Worm (Caenorhabditis elegans) whole organism, young adult: ENCODE data around the gene fbxa-38.

Source experiments
- B0019.2 ChIP-seq: fragments of 200-800 bp; sonication (Bioruptor generic); conservative IDR thresholded peaks from 2 replicates; pipeline ENCODE4 v1.3.6; 2022; ENCODE audit warnings: missing genetic modification reagents, missing genetic modification characterization, missing compliant biosample characterization
- B0035.1 ChIP-seq: sonication (generic microtip); optimal IDR thresholded peaks from 2 replicates; lab custom pipeline; 2016; ENCODE audit warnings: missing genetic modification characterization, mild to moderate bottlenecking, missing compliant biosample characterization, missing genotype, missing genetic modification reagents
- B0336.3 ChIP-seq: fragments of 200-800 bp; sonication (Bioruptor generic); IDR thresholded peaks from 2 replicates; pipeline ENCODE4 v1.3.6; 2022; ENCODE audit warnings: missing genetic modification characterization, missing compliant biosample characterization
- D2030.7 ChIP-seq: fragments of 200-800 bp; sonication (Bioruptor generic); IDR thresholded peaks from 2 replicates; pipeline ENCODE4 v1.3.6; 2022; ENCODE audit warnings: missing genetic modification reagents, missing genetic modification characterization, missing compliant biosample characterization
- T07F8.4 ChIP-seq: sonication (generic microtip); optimal IDR thresholded peaks from 2 replicates; lab custom pipeline; 2016; ENCODE audit warnings: mild to moderate bottlenecking, missing genetic modification characterization, moderate library complexity, missing compliant biosample characterization
- Y53G8AR.9 ChIP-seq: fragments of 200-800 bp; sonication (Bioruptor generic); conservative IDR thresholded peaks from 2 replicates; pipeline ENCODE4 v1.3.6; 2022; ENCODE audit warnings: missing genetic modification reagents, missing genetic modification characterization, missing compliant biosample characterization
- ZK185.1 ChIP-seq: sonication (generic microtip); optimal IDR thresholded peaks from 2 replicates; lab custom pipeline; 2016; ENCODE audit warnings: mild to moderate bottlenecking, missing genetic modification characterization, missing compliant biosample characterization; ENCODE audit not compliant: poor library complexity, severe bottlenecking
- aptf-2 ChIP-seq: fragments of 200-800 bp; sonication (Bioruptor generic); conservative IDR thresholded peaks from 2 replicates; pipeline ENCODE4 v1.3.6; 2022; ENCODE audit warnings: missing genetic modification reagents, missing genetic modification characterization, missing compliant biosample characterization
- attf-6 ChIP-seq: fragments of 200-800 bp; sonication (Bioruptor generic); IDR thresholded peaks from 2 replicates; pipeline ENCODE4 v1.3.6; 2022; ENCODE audit warnings: missing genetic modification reagents, missing genetic modification characterization, missing compliant biosample characterization
- bed-2 ChIP-seq: fragments of 200-800 bp; sonication (Bioruptor generic); IDR thresholded peaks from 2 replicates; pipeline ENCODE4 v1.3.6; 2022; ENCODE audit warnings: missing genetic modification reagents, missing genetic modification characterization, missing compliant biosample characterization
- cebp-2 ChIP-seq: fragments of 200-800 bp; sonication (Bioruptor generic); IDR thresholded peaks from 2 replicates; pipeline ENCODE4 v1.3.6; 2022; ENCODE audit warnings: missing genetic modification characterization, missing compliant biosample characterization
- ceh-27 ChIP-seq: fragments of 200-800 bp; sonication (Bioruptor generic); optimal IDR thresholded peaks from 2 replicates; lab custom pipeline; 2018; ENCODE audit warnings: mild to moderate bottlenecking, missing genetic modification characterization, moderate library complexity, missing compliant biosample characterization
- ceh-58 ChIP-seq: fragments of 200-800 bp; sonication (Bioruptor generic); IDR thresholded peaks from 2 replicates; pipeline ENCODE4 v1.3.6; 2022; ENCODE audit warnings: missing genetic modification characterization, missing compliant biosample characterization
- die-1 ChIP-seq: sonication (generic microtip); optimal IDR thresholded peaks from 2 replicates; lab custom pipeline; 2016; ENCODE audit warnings: missing genotype, mild to moderate bottlenecking, missing genetic modification characterization, missing compliant biosample characterization
- egrh-3 ChIP-seq: fragments of 200-800 bp; sonication (Bioruptor generic); IDR thresholded peaks from 2 replicates; pipeline ENCODE4 v1.3.6; 2022; ENCODE audit warnings: missing genetic modification reagents, missing genetic modification characterization, missing compliant biosample characterization
- ets-4 ChIP-seq: fragments of 200-800 bp; sonication (Bioruptor generic); optimal IDR thresholded peaks from 2 replicates; lab custom pipeline; 2018; ENCODE audit warnings: mild to moderate bottlenecking, missing genetic modification characterization, missing compliant biosample characterization
- hlh-12 ChIP-seq: sonication (generic microtip); optimal IDR thresholded peaks from 2 replicates; lab custom pipeline; 2016; ENCODE audit warnings: missing genetic modification characterization, missing compliant biosample characterization
- hrde-1 ChIP-seq: sonication (generic microtip); optimal IDR thresholded peaks from 2 replicates; lab custom pipeline; 2016; ENCODE audit warnings: missing genetic modification characterization, mild to moderate bottlenecking, missing compliant biosample characterization, moderate library complexity, missing genotype, missing genetic modification reagents, borderline replicate concordance
- hsf-1 ChIP-seq: fragments of 200-800 bp; sonication (Bioruptor generic); IDR thresholded peaks from 2 replicates; pipeline ENCODE4 v1.3.6; 2022; ENCODE audit warnings: missing genetic modification reagents, missing genetic modification characterization, missing compliant biosample characterization
- let-526 ChIP-seq: fragments of 200-800 bp; sonication (Bioruptor generic); IDR thresholded peaks from 2 replicates; pipeline ENCODE4 v1.3.6; 2022; ENCODE audit warnings: missing genetic modification reagents, missing genetic modification characterization, missing compliant biosample characterization
- let-607 ChIP-seq, 2 experiments: fragments of 200-800 bp in 1 of 2; sonication (Bioruptor generic) in 1 of 2; sonication (generic microtip) in 1 of 2; optimal IDR thresholded peaks; 2 replicates each; lab custom pipeline; 2016 to 2018; ENCODE audit warnings: mild to moderate bottlenecking in 2 of 2, missing compliant biosample characterization in 2 of 2, missing genetic modification characterization in 2 of 2, moderate library complexity in 2 of 2, missing genotype in 1 of 2
- lin-40 ChIP-seq: sonication (generic microtip); optimal IDR thresholded peaks from 2 replicates; lab custom pipeline; 2016; ENCODE audit warnings: missing genetic modification characterization, mild to moderate bottlenecking, missing compliant biosample characterization, missing genotype, missing genetic modification reagents
- madf-10 ChIP-seq: sonication (generic microtip); optimal IDR thresholded peaks from 2 replicates; lab custom pipeline; 2016; ENCODE audit warnings: mild to moderate bottlenecking, missing genetic modification characterization, missing compliant biosample characterization
- madf-6 ChIP-seq: fragments of 200-800 bp; sonication (Bioruptor generic); IDR thresholded peaks from 2 replicates; pipeline ENCODE4 v1.3.6; 2022; ENCODE audit warnings: missing genetic modification reagents, missing genetic modification characterization, missing compliant biosample characterization
- mel-28 ChIP-seq: sonication (generic microtip); optimal IDR thresholded peaks from 2 replicates; lab custom pipeline; 2016; ENCODE audit warnings: borderline replicate concordance, mild to moderate bottlenecking, missing genetic modification characterization, missing compliant biosample characterization
- mxl-1 ChIP-seq: sonication (generic microtip); optimal IDR thresholded peaks from 2 replicates; lab custom pipeline; 2016; ENCODE audit warnings: missing genetic modification characterization, missing compliant biosample characterization
- nfyb-1 ChIP-seq: fragments of 200-800 bp; sonication (Bioruptor generic); IDR thresholded peaks from 2 replicates; pipeline ENCODE4 v1.3.6; 2022; ENCODE audit warnings: missing genetic modification reagents, missing genetic modification characterization, missing compliant biosample characterization
- nhr-179 ChIP-seq: sonication (generic microtip); optimal IDR thresholded peaks from 2 replicates; lab custom pipeline; 2016; ENCODE audit warnings: mild to moderate bottlenecking, missing genetic modification characterization, missing compliant biosample characterization
- nhr-80 ChIP-seq: sonication (generic microtip); optimal IDR thresholded peaks from 2 replicates; lab custom pipeline; 2016; ENCODE audit warnings: missing genetic modification characterization, missing compliant biosample characterization
- snpc-1.1 ChIP-seq: sonication (generic microtip); optimal IDR thresholded peaks from 2 replicates; lab custom pipeline; 2017; ENCODE audit warnings: missing genetic modification characterization, mild to moderate bottlenecking, missing compliant biosample characterization, antibody characterized with exemption, moderate library complexity, missing genotype, missing genetic modification reagents; ENCODE audit not compliant: insufficient read depth
- tbp1 ChIP-seq: fragments of 200-800 bp; sonication (Bioruptor generic); optimal IDR thresholded peaks from 2 replicates; lab custom pipeline; 2018; ENCODE audit warnings: mild to moderate bottlenecking, missing genetic modification characterization, missing compliant biosample characterization
- tbx-9 ChIP-seq: sonication (generic microtip); optimal IDR thresholded peaks from 2 replicates; lab custom pipeline; 2016; ENCODE audit warnings: borderline replicate concordance, missing genetic modification characterization, inconsistent platforms, missing compliant biosample characterization
- ztf-18 ChIP-seq: sonication (generic microtip); optimal IDR thresholded peaks from 2 replicates; lab custom pipeline; 2016; ENCODE audit warnings: missing genotype, mild to moderate bottlenecking, missing genetic modification characterization, missing compliant biosample characterization
- ztf-22 ChIP-seq: fragments of 200-800 bp; sonication (Bioruptor generic); optimal IDR thresholded peaks from 2 replicates; lab custom pipeline; 2018; ENCODE audit warnings: mild to moderate bottlenecking, missing genetic modification characterization, moderate library complexity, missing compliant biosample characterization
- ztf-25 ChIP-seq: fragments of 200-800 bp; sonication (Bioruptor generic); IDR thresholded peaks from 2 replicates; pipeline ENCODE4 v1.3.6; 2022; ENCODE audit warnings: missing genetic modification reagents, missing genetic modification characterization, missing compliant biosample characterization
- ztf-3 ChIP-seq: fragments of 200-800 bp; sonication (Bioruptor generic); optimal IDR thresholded peaks from 2 replicates; lab custom pipeline; 2018; ENCODE audit warnings: mild to moderate bottlenecking, missing genetic modification characterization, missing compliant biosample characterization

fbxa-38 gene

DNA sequence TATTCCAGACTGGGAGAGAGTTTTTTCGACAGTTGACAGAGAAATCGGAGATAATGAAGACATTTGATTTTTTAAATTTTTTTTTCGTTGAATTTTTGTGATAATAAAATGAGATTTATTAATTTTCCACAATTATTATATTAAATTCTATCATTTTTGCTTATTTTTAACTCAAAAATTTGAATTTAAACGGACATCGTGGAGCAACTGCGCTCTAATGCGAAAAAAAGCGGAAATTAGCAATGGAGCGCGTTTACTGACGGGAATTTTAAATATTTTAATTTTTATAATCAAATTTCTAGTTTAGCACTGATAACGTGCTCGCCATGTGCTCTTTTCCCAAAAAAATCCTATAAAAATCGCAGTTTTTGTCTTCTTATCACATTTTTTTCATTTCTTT is 13.4 kb upstream of the fbxa-38 start, which contains the start of gene C39B5.14:
C39B5.14 (plus strand) TSS at position 301 of the 400 bp plus-strand sequence.
- TF ChIP-seq let-607 (tag; optimal IDR thresholded peaks at IDR 0.05; lab: Kevin White, UChicago) (no peak), ztf-25 (GFP tag; lab: Robert Waterston, UW) (no peak), snpc-1.1 (tag; lab: Kevin White, UChicago) (no peak), madf-10 (tag; lab: Kevin White, UChicago) (no peak), cebp-2 (GFP tag; lab: Robert Waterston, UW) (no peak), mxl-1 (tag; lab: Kevin White, UChicago) (no peak)

DNA sequence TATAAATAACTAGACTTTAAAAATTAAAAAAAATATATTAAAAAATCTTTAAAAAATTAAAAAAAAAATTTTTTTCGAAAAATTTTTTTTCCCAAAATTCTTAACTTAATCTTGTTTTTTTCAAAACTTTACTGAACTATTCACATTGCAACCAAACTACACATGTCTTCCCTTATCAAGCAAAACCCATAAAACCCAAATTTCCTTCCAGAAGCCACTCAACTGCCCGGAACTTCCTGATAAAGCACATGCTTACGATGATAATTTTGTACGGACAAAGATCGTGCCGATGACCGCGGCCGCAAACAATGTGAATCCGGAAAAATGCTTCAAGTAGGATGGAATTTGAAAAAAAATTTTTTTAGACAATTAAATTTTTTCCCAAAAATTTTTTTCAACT is 12.1 kb upstream of the fbxa-38 start:
- TF ChIP-seq B0336.3 (GFP tag; lab: Robert Waterston, UW), result no peak
- no peak for TF ChIP-seq ets-4 (GFP tag; lab: Kevin White, UChicago)
- peak; percentile 24 for TF ChIP-seq nhr-80 (tag; lab: Kevin White, UChicago)
- TF ChIP-seq nfyb-1 (GFP tag; lab: Robert Waterston, UW), result no peak
- TF ChIP-seq Y53G8AR.9 (GFP tag; lab: Robert Waterston, UW), result no peak
- no peak for TF ChIP-seq ztf-3 (GFP tag; lab: Kevin White, UChicago)
- TF ChIP-seq madf-10 (tag; lab: Kevin White, UChicago), result no peak
- no peak for TF ChIP-seq ztf-18 (tag; lab: Kevin White, UChicago)
- no peak for TF ChIP-seq B0035.1 (tag; lab: Kevin White, UChicago)
- TF ChIP-seq, all 124 proteins: peak for 1

DNA sequence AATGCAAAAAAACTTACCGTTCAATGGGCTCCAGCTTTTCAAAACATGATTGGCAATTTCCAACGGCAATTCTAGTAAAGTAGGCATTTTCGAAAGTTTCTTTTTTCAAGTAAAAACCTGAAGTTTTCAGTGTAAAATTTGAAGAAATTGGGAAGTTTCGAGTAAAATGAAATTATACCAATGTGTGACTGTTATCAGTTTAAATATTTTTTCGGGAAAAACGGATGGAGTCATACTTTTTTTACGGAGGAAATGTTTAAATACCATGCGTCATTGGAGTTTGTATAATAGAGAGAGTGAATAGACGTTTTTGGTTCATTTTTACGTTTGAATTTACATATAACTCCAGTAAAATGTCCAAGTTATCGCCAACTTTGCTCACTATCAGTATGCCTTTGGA is 5.1 kb upstream of the fbxa-38 start, which contains the start of gene fbxa-12:
fbxa-12 (plus strand) TSS at position 301 of the 400 bp plus-strand sequence.
- TF ChIP-seq attf-6 (no peak), tbp1 (no peak), tbx-9 (tag; lab: Kevin White, UChicago) (no peak), lin-40 (tag; lab: Kevin White, UChicago) (no peak), T07F8.4 (tag; lab: Kevin White, UChicago) (no peak), ceh-27 (GFP tag; lab: Kevin White, UChicago) (no peak), aptf-2 (GFP tag; lab: Robert Waterston, UW) (no peak), egrh-3 (GFP tag; lab: Robert Waterston, UW) (no peak), hrde-1 (no peak), die-1 (tag; lab: Kevin White, UChicago) (no peak), ZK185.1 (no peak), hsf-1 (GFP tag; lab: Robert Waterston, UW) (no peak), D2030.7 (GFP tag; lab: Robert Waterston, UW) (no peak), ceh-58 (GFP tag; lab: Robert Waterston, UW) (no peak), hlh-12 (tag; lab: Kevin White, UChicago) (no peak), let-526 (no peak), nhr-179 (tag; lab: Kevin White, UChicago) (no peak), mel-28 (tag; lab: Kevin White, UChicago) (no peak), bed-2 (GFP tag; lab: Robert Waterston, UW) (no peak), ztf-22 (GFP tag; lab: Kevin White, UChicago) (no peak)
- TF ChIP-seq, all 124 proteins: peak for 0

DNA sequence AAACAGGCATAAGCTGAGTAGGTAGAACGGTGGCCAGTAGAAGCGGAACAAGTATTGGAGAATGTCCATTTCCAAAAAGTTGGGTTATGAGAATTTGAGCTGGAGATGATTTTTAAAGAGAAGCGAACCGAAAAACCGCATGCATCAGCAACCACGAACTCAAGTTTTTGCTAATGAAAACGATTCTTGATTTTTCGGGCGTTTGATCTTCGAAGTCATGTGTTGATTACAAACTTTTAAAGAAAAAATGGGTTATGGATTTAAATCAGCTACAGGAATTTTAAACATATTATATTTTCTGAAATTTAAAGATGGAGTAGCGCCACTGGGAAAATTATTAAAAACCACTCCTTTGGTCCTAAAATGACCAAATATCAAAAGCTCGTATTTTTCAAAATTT is 540 bp upstream of the fbxa-38 start, which contains the start of gene srd-65:
srd-65 (minus strand) TSS at position 101 of the 400 bp plus-strand sequence.
- no peak for TF ChIP-seq madf-6 (GFP tag; lab: Robert Waterston, UW)
- TF ChIP-seq B0019.2 (GFP tag; lab: Robert Waterston, UW), result no peak
